Fruit fly (Drosophila melanogaster) whole organism, pupa: ENCODE data around the gene Ssb-c31a.

Experiments used
- CG12605 ChIP-seq: fragments of 200-800 bp; sonication (Bioruptor generic); IDR thresholded peaks from 2 replicates; pipeline ENCODE4 v1.3.6; 2022; ENCODE audit warnings: missing biosample characterization, missing genetic modification characterization
- CG17806 ChIP-seq: fragments of 200-800 bp; sonication (Bioruptor generic); optimal IDR thresholded peaks from 2 replicates; lab custom pipeline; 2018; ENCODE audit warnings: missing biosample characterization, mild to moderate bottlenecking, missing genetic modification characterization, moderate library complexity
- CG32121 ChIP-seq: fragments of 200-800 bp; sonication (Bioruptor generic); IDR thresholded peaks from 2 replicates; pipeline ENCODE4 v1.3.6; 2022; ENCODE audit warnings: missing biosample characterization, missing genetic modification characterization
- Snoo ChIP-seq: fragments of 200-800 bp; sonication (Bioruptor generic); optimal IDR thresholded peaks from 3 replicates; lab custom pipeline; 2017; ENCODE audit warnings: missing biosample characterization, mild to moderate bottlenecking, missing genetic modification characterization, inconsistent platforms

dm6 chr2L:8243903-8244302 lies 32.8 kb downstream of the Ssb-c31a start, which contains the start of gene CG43057:
- TF ChIP-seq Snoo (tag; lab: Kevin White, UChicago) (no peak), CG12605 (GFP tag; lab: Robert Waterston, UW) (no peak), CG17806 (tag; lab: Kevin White, UChicago) (no peak), CG32121 (GFP tag; lab: Robert Waterston, UW) (no peak)
